Worm (Caenorhabditis elegans) whole organism, young adult: Measurements from ENCODE around the gene CC8.3.

Experiments
- F49E8.2 ChIP-seq: sonication (generic microtip); optimal IDR thresholded peaks from 3 replicates; lab custom pipeline; 2017; ENCODE audit warnings: missing genetic modification characterization, mild to moderate bottlenecking, missing compliant biosample characterization, antibody characterized with exemption, moderate library complexity; ENCODE audit not compliant: insufficient read depth
- ekl-4 ChIP-seq: fragments of 200-800 bp; sonication (Bioruptor generic); IDR thresholded peaks from 2 replicates; pipeline ENCODE4 v1.3.6; 2022; ENCODE audit warnings: missing genetic modification reagents, missing genetic modification characterization, missing compliant biosample characterization
- hmg-1.2 ChIP-seq: fragments of 200-800 bp; sonication (Bioruptor generic); IDR thresholded peaks from 2 replicates; pipeline ENCODE4 v1.3.6; 2022; ENCODE audit warnings: missing genetic modification reagents, missing genetic modification characterization, missing compliant biosample characterization
- lsy-27 ChIP-seq: sonication (generic microtip); optimal IDR thresholded peaks from 2 replicates; lab custom pipeline; 2017; ENCODE audit warnings: missing genetic modification characterization, mild to moderate bottlenecking, missing compliant biosample characterization, antibody characterized with exemption, missing genotype, borderline replicate concordance; ENCODE audit not compliant: insufficient read depth
- nhr-120 ChIP-seq: fragments of 200-800 bp; sonication (Bioruptor generic); IDR thresholded peaks from 2 replicates; pipeline ENCODE4 v1.3.6; 2022; ENCODE audit warnings: missing genetic modification characterization, missing compliant biosample characterization
- nhr-80 ChIP-seq: sonication (generic microtip); optimal IDR thresholded peaks from 2 replicates; lab custom pipeline; 2016; ENCODE audit warnings: missing genetic modification characterization, missing compliant biosample characterization
- sea-2 ChIP-seq: fragments of 200-800 bp; sonication (Bioruptor generic); IDR thresholded peaks from 2 replicates; pipeline ENCODE4 v1.3.6; 2022; ENCODE audit warnings: missing genetic modification characterization, missing compliant biosample characterization
- somi-1 ChIP-seq: fragments of 200-800 bp; sonication (Bioruptor generic); optimal IDR thresholded peaks from 2 replicates; lab custom pipeline; 2018; ENCODE audit warnings: mild to moderate bottlenecking, missing genetic modification characterization, missing compliant biosample characterization
- tlf-1 ChIP-seq: fragments of 200-800 bp; sonication (Bioruptor generic); optimal IDR thresholded peaks from 2 replicates; lab custom pipeline; 2018; ENCODE audit warnings: mild to moderate bottlenecking, missing genetic modification characterization, missing compliant biosample characterization

- TF ChIP-seq ekl-4 (GFP tag; lab: Robert Waterston, UW) (no peak), tlf-1 (GFP tag; lab: Kevin White, UChicago) (no peak), somi-1 (GFP tag; lab: Kevin White, UChicago) (no peak), nhr-80 (tag; lab: Kevin White, UChicago) (no peak), F49E8.2 (tag; lab: Kevin White, UChicago) (no peak), lsy-27 (no peak), nhr-120 (GFP tag; lab: Robert Waterston, UW) (no peak), sea-2 (GFP tag; lab: Robert Waterston, UW) (no peak), hmg-1.2 (GFP tag; lab: Robert Waterston, UW) (no peak)
Observed at ce11 chrIV:3598452-3598851, 43.6 kb downstream of the CC8.3 start, which contains the start of gene Y37E11B.5.
